Fruit fly (Drosophila melanogaster) whole organism, pupa: ENCODE measurements around the gene Alp12.
A peak's percentile ranks its signal among the peaks of the same experiment; 100 is the strongest.

Experiments
- CG10348 ChIP-seq: fragments of 200-800 bp; sonication (Bioruptor generic); IDR thresholded peaks from 2 replicates; pipeline ENCODE4 v1.3.6; 2022; ENCODE audit warnings: missing biosample characterization, missing genetic modification characterization
- CG12605 ChIP-seq: fragments of 200-800 bp; sonication (Bioruptor generic); IDR thresholded peaks from 2 replicates; pipeline ENCODE4 v1.3.6; 2022; ENCODE audit warnings: missing biosample characterization, missing genetic modification characterization
- CG13204 ChIP-seq: fragments of 200-800 bp; sonication (Bioruptor generic); optimal IDR thresholded peaks from 2 replicates; lab custom pipeline; 2018; ENCODE audit warnings: missing biosample characterization, mild to moderate bottlenecking, missing genetic modification characterization, moderate library complexity
- CG14655 ChIP-seq: fragments of 200-800 bp; sonication (Bioruptor generic); optimal IDR thresholded peaks from 3 replicates; lab custom pipeline; 2017; ENCODE audit warnings: mild to moderate bottlenecking, missing biosample characterization, missing genetic modification reagents, missing genetic modification characterization
- CG15710 ChIP-seq: fragments of 200-800 bp; sonication (Bioruptor generic); optimal IDR thresholded peaks from 2 replicates; lab custom pipeline; 2018; ENCODE audit warnings: missing biosample characterization, mild to moderate bottlenecking, missing genetic modification characterization, moderate library complexity
- CG17806 ChIP-seq: fragments of 200-800 bp; sonication (Bioruptor generic); optimal IDR thresholded peaks from 2 replicates; lab custom pipeline; 2018; ENCODE audit warnings: missing biosample characterization, mild to moderate bottlenecking, missing genetic modification characterization, moderate library complexity
- CG32121 ChIP-seq: fragments of 200-800 bp; sonication (Bioruptor generic); IDR thresholded peaks from 2 replicates; pipeline ENCODE4 v1.3.6; 2022; ENCODE audit warnings: missing biosample characterization, missing genetic modification characterization
- CG34367 ChIP-seq: fragments of 200-800 bp; sonication (Bioruptor generic); optimal IDR thresholded peaks from 2 replicates; lab custom pipeline; 2018; ENCODE audit warnings: missing biosample characterization, mild to moderate bottlenecking, missing genetic modification characterization
- CG4496 ChIP-seq: fragments of 200-800 bp; sonication (Bioruptor generic); IDR thresholded peaks from 3 replicates; pipeline ENCODE4 v1.3.6; 2022; ENCODE audit warnings: missing biosample characterization, missing genetic modification characterization
- CG8159 ChIP-seq: fragments of 200-800 bp; sonication (Bioruptor generic); optimal IDR thresholded peaks from 3 replicates; lab custom pipeline; 2018; ENCODE audit warnings: missing biosample characterization, mild to moderate bottlenecking, missing genetic modification characterization, moderate library complexity
- CG8301 ChIP-seq: fragments of 200-800 bp; sonication (Bioruptor generic); optimal IDR thresholded peaks from 2 replicates; lab custom pipeline; 2018; ENCODE audit warnings: missing biosample characterization, mild to moderate bottlenecking, missing genetic modification characterization
- CG9948 ChIP-seq: fragments of 200-800 bp; sonication (Bioruptor generic); optimal IDR thresholded peaks from 2 replicates; lab custom pipeline; 2018; ENCODE audit warnings: missing biosample characterization, mild to moderate bottlenecking, missing genetic modification characterization, moderate library complexity
- D1 ChIP-seq: fragments of 200-800 bp; sonication (Bioruptor generic); optimal IDR thresholded peaks from 2 replicates; lab custom pipeline; 2018; ENCODE audit warnings: missing biosample characterization, mild to moderate bottlenecking, missing genetic modification characterization, moderate library complexity
- EcR ChIP-seq: fragments of 200-800 bp; sonication (Bioruptor generic); optimal IDR thresholded peaks from 3 replicates; lab custom pipeline; 2019; ENCODE audit warnings: missing biosample characterization, missing genetic modification characterization, mild to moderate bottlenecking, moderate library complexity, missing genetic modification reagents
- Ets98B ChIP-seq: fragments of 200-800 bp; sonication (Bioruptor generic); IDR thresholded peaks from 2 replicates; pipeline ENCODE4 v1.3.6; 2022; ENCODE audit warnings: missing biosample characterization, missing genetic modification characterization
- Pif1A ChIP-seq: fragments of 200-800 bp; sonication (Bioruptor generic); optimal IDR thresholded peaks from 3 replicates; lab custom pipeline; 2016; ENCODE audit warnings: missing biosample characterization, missing genetic modification characterization
- Pif1B ChIP-seq: fragments of 200-800 bp; sonication (Bioruptor generic); optimal IDR thresholded peaks from 3 replicates; lab custom pipeline; 2016; ENCODE audit warnings: missing biosample characterization, missing genetic modification characterization
- Snoo ChIP-seq: fragments of 200-800 bp; sonication (Bioruptor generic); optimal IDR thresholded peaks from 3 replicates; lab custom pipeline; 2017; ENCODE audit warnings: missing biosample characterization, mild to moderate bottlenecking, missing genetic modification characterization, inconsistent platforms
- fd96Ca ChIP-seq: fragments of 200-800 bp; sonication (Bioruptor generic); IDR thresholded peaks from 3 replicates; pipeline ENCODE4 v1.3.6; 2022; ENCODE audit warnings: missing biosample characterization, missing genetic modification characterization
- gl ChIP-seq: fragments of 200-800 bp; sonication (Bioruptor generic); optimal IDR thresholded peaks from 2 replicates; lab custom pipeline; 2018; ENCODE audit warnings: missing biosample characterization, mild to moderate bottlenecking, missing genetic modification characterization
- rn ChIP-seq: fragments of 200-800 bp; sonication (Bioruptor generic); IDR thresholded peaks from 2 replicates; pipeline ENCODE4 v1.3.6; 2022; ENCODE audit warnings: missing biosample characterization, missing genetic modification characterization

Gene Alp12

DNA sequence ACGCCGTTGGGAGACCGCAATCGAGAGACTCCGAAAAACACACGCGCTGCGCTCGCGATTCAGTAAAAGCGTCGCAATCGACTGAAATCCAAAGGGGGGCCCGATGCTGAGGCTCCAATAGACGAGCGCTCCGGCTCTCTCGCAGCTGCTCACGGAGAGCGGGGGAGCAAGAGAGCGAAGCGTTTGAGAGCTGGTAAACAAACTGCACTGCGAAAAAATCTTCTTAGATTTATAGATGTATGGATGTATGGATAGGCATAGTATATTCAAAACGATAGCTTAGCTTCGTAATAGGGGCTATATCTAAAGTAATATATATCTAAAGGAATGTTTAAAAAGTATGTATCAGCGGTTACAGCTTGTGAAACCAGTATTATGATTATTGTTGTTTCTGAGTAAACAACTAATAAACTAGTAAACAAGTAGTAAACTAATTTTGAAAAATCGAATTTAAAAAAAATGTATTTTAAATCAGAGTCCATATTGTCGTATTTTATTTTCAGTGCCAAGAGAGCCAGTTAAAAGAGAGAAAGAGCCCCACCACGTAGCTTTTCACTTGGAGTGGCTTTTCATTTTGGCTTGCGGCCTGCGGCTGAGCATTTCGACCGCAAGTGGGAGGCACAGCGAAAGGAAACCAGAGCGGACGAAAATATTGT is at the start of gene Alp12, which contains the start of gene CG13085:
Gene Alp12 (plus strand): TSS at position 584 of the 656 bp plus-strand sequence.
Gene CG13085 (plus strand): TSS at position 584 of the 656 bp plus-strand sequence.
- TF ChIP-seq D1 (peak; percentile 89), gl (tag; lab: Kevin White, UChicago) (peak; percentile 75), CG14655 (GFP tag; lab: Kevin White, UChicago) (peak; percentile 100), fd96Ca (GFP tag; lab: Robert Waterston, UW) (peak; percentile 79), Snoo (tag; lab: Kevin White, UChicago) (peak; percentile 93), CG9948 (tag; lab: Kevin White, UChicago) (peak; percentile 97), CG8301 (tag; lab: Kevin White, UChicago) (peak; percentile 99), CG17806 (tag; lab: Kevin White, UChicago) (peak; percentile 93), CG8159 (tag; lab: Kevin White, UChicago) (peak; percentile 95), Pif1B (GFP tag; lab: Kevin White, UChicago) (peak; percentile 95), CG34367 (tag; lab: Kevin White, UChicago) (peak; percentile 93), CG32121 (GFP tag; lab: Robert Waterston, UW) (peak; percentile 97), rn (GFP tag; lab: Robert Waterston, UW) (peak; percentile 91), Pif1A (GFP tag; lab: Kevin White, UChicago) (peak; percentile 96), EcR (GFP tag; lab: Kevin White, UChicago) (peak; percentile 18), Ets98B (GFP tag; lab: Robert Waterston, UW) (peak; percentile 95), CG4496 (GFP tag; lab: Robert Waterston, UW) (peak; percentile 96), CG10348 (GFP tag; lab: Robert Waterston, UW) (peak; percentile 92), CG15710 (peak; percentile 94), CG13204 (peak; percentile 74), CG12605 (GFP tag; lab: Robert Waterston, UW) (peak; percentile 87)
- TF ChIP-seq, all 21 proteins: peak for 21

DNA sequence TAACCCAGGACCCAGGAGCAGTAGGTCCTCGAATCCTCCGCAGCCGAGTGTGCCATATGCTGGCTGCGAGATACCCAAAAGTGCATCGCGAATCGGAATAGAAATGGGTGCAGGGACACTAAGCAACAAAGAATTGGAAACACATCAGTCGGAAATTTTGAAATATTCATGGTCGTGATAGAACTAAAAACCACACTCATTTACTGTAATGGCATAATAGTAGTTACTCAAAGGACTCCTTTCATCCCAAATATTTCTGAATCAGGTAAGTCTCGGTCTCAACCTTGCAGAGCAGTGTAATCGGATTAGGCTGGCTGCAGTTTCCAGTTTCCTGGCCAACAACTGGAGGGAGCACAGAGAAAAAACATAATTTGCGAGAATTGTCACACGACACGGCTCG is 47.7 kb upstream of the Alp12 start:
- TF ChIP-seq CG34367 (tag; lab: Kevin White, UChicago), result peak; percentile 49
- TF ChIP-seq CG9948 (tag; lab: Kevin White, UChicago), result peak; percentile 56
- TF ChIP-seq CG8159 (tag; lab: Kevin White, UChicago), result peak; percentile 70
- peak; percentile 84 for TF ChIP-seq CG14655 (GFP tag; lab: Kevin White, UChicago)
- peak; percentile 67 for TF ChIP-seq Pif1A (GFP tag; lab: Kevin White, UChicago)
- no peak for TF ChIP-seq CG13204
- TF ChIP-seq Snoo (tag; lab: Kevin White, UChicago), result peak; percentile 32
- no peak for TF ChIP-seq EcR (GFP tag; lab: Kevin White, UChicago)
- peak; percentile 81 for TF ChIP-seq CG4496 (GFP tag; lab: Robert Waterston, UW)
- TF ChIP-seq CG32121 (GFP tag; lab: Robert Waterston, UW), result peak; percentile 48
- TF ChIP-seq CG10348 (GFP tag; lab: Robert Waterston, UW), result no peak
- no peak for TF ChIP-seq D1
- TF ChIP-seq CG15710, result peak; percentile 52
- TF ChIP-seq CG17806 (tag; lab: Kevin White, UChicago), result peak; percentile 64
- peak; percentile 70 for TF ChIP-seq CG12605 (GFP tag; lab: Robert Waterston, UW)
- TF ChIP-seq gl (tag; lab: Kevin White, UChicago), result peak; percentile 9
- peak; percentile 82 for TF ChIP-seq Ets98B (GFP tag; lab: Robert Waterston, UW)
- no peak for TF ChIP-seq rn (GFP tag; lab: Robert Waterston, UW)
- peak; percentile 88 for TF ChIP-seq fd96Ca (GFP tag; lab: Robert Waterston, UW)
- peak; percentile 80 for TF ChIP-seq CG8301 (tag; lab: Kevin White, UChicago)
- peak; percentile 51 for TF ChIP-seq Pif1B (GFP tag; lab: Kevin White, UChicago)

DNA sequence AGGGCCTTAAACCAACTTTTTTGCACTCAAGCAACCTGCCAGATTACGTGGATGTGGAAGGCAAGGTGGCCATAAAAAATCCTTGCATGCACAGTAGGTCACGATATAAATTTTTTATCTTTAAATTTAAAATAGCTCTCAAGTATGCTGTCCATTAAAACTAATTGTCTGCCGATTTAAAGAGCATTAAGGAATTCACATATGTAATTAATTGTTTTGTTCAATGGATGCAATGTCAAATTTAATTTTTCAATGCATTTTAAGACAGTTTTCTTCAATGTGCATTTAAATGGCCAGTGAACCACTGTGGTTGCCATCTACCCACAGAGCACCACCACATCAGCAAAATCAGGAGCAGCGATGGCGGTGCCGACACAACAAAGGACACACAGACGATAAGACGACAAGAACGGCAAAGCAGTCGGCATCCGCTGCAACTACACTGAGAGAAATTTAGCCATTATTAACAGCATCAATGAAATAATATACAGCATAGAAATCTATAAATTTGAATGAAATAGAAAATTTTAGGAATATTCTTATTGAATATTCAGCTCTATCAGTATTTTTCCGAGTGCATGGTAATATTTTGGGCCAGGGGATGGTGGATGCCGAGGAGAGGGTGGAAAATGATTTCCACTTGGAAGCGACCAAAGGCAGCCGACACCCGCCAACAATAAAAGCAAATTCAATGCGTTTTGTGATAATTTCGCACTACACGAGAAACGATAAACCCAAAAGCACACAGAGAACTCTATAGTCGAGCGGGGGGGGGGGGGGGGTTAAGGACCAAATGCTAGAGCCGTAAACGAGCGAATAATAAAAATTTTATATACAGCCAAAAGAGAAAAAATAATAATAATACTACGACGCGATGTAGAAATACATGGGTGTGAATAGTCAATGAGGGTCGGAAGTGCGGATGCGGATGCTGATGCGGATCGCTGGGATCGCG is 46.4 kb upstream of the Alp12 start:
- TF ChIP-seq CG12605 (GFP tag; lab: Robert Waterston, UW) (no peak), CG8301 (tag; lab: Kevin White, UChicago) (no peak), CG34367 (tag; lab: Kevin White, UChicago) (peak; percentile 21), gl (tag; lab: Kevin White, UChicago) (no peak), CG14655 (GFP tag; lab: Kevin White, UChicago) (peak; percentile 10), Snoo (tag; lab: Kevin White, UChicago) (no peak), CG9948 (tag; lab: Kevin White, UChicago) (peak; percentile 37), CG13204 (no peak), CG8159 (tag; lab: Kevin White, UChicago) (peak; percentile 55), CG17806 (tag; lab: Kevin White, UChicago) (peak; percentile 34), Pif1A (GFP tag; lab: Kevin White, UChicago) (peak; percentile 15), fd96Ca (GFP tag; lab: Robert Waterston, UW) (no peak; the same call in 2 of the 3 replicates), Pif1B (GFP tag; lab: Kevin White, UChicago) (no peak), CG15710 (peak; percentile 32), D1 (no peak), CG10348 (GFP tag; lab: Robert Waterston, UW) (no peak), EcR (GFP tag; lab: Kevin White, UChicago) (no peak), Ets98B (GFP tag; lab: Robert Waterston, UW) (no peak)

DNA sequence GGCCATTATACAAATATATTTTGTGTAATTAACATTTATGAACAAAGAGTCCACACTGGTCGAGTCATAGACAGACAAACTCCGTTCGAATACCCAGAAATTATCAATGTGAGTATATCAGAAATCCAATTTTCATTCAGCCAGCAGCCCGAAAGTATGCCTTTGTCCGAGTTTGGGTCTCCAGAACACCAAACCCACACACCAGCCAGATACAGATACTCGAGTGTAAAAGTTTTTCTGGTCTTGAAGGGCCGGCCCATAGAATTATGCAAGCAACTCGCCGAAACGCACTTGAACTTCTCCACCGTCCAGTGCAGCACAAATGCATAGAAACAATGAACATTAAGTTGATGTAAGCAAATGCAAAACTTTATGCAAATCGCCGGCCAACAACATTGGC is 45.2 kb upstream of the Alp12 start:
- TF ChIP-seq Pif1A (GFP tag; lab: Kevin White, UChicago), result no peak
- no peak for TF ChIP-seq CG32121 (GFP tag; lab: Robert Waterston, UW)
- TF ChIP-seq CG12605 (GFP tag; lab: Robert Waterston, UW), result no peak
- no peak for TF ChIP-seq Ets98B (GFP tag; lab: Robert Waterston, UW)
- TF ChIP-seq CG4496 (GFP tag; lab: Robert Waterston, UW), result no peak
- no peak for TF ChIP-seq D1
- TF ChIP-seq Snoo (tag; lab: Kevin White, UChicago), result no peak
- TF ChIP-seq rn (GFP tag; lab: Robert Waterston, UW), result no peak
- no peak for TF ChIP-seq Pif1B (GFP tag; lab: Kevin White, UChicago)
- no peak for TF ChIP-seq CG8301 (tag; lab: Kevin White, UChicago)
- no peak for TF ChIP-seq gl (tag; lab: Kevin White, UChicago)
- TF ChIP-seq CG13204, result no peak
- TF ChIP-seq CG34367 (tag; lab: Kevin White, UChicago), result no peak
- no peak for TF ChIP-seq CG8159 (tag; lab: Kevin White, UChicago)
- TF ChIP-seq EcR (GFP tag; lab: Kevin White, UChicago), result no peak
- no peak for TF ChIP-seq fd96Ca (GFP tag; lab: Robert Waterston, UW)
- no peak for TF ChIP-seq CG14655 (GFP tag; lab: Kevin White, UChicago)
- TF ChIP-seq CG15710, result no peak
- TF ChIP-seq CG9948 (tag; lab: Kevin White, UChicago), result no peak
- TF ChIP-seq CG17806 (tag; lab: Kevin White, UChicago), result no peak
